Fruit fly (Drosophila melanogaster) whole organism, prepupa: ENCODE measurements around the gene Acp29AB.

ENCODE experiments used
- Blimp-1 ChIP-seq: fragments of 200-800 bp; sonication (Bioruptor generic); optimal IDR thresholded peaks from 3 replicates; lab custom pipeline; 2017; ENCODE audit warnings: missing biosample characterization, missing genetic modification characterization, mild to moderate bottlenecking, moderate library complexity, missing genetic modification reagents
- CG11294 ChIP-seq: fragments of 200-800 bp; sonication (Bioruptor generic); IDR thresholded peaks from 2 replicates; pipeline ENCODE4 v1.3.6; 2022; ENCODE audit warnings: missing biosample characterization, missing genetic modification characterization
- CG11762 ChIP-seq: fragments of 200-800 bp; sonication (Bioruptor generic); optimal IDR thresholded peaks from 3 replicates; lab custom pipeline; 2016; ENCODE audit warnings: missing biosample characterization, missing genetic modification characterization; ENCODE audit not compliant: insufficient read depth
- CG15336 ChIP-seq: fragments of 200-800 bp; sonication (Bioruptor generic); IDR thresholded peaks from 2 replicates; pipeline ENCODE4 v1.3.6; 2022; ENCODE audit warnings: missing biosample characterization, missing genetic modification characterization
- CG1621 ChIP-seq: fragments of 200-800 bp; sonication (Bioruptor generic); optimal IDR thresholded peaks from 3 replicates; lab custom pipeline; 2018; ENCODE audit warnings: missing biosample characterization, mild to moderate bottlenecking, missing genetic modification characterization
- CG16779 ChIP-seq: fragments of 200-800 bp; sonication (Bioruptor generic); optimal IDR thresholded peaks from 3 replicates; lab custom pipeline; 2017; ENCODE audit warnings: missing biosample characterization, mild to moderate bottlenecking, missing genetic modification characterization
- CG3032 ChIP-seq: fragments of 200-800 bp; optimal IDR thresholded peaks from 2 replicates; lab custom pipeline; 2019; ENCODE audit warnings: missing biosample characterization, mild to moderate bottlenecking, missing genetic modification characterization, moderate library complexity
- CG31627 ChIP-seq: fragments of 200-800 bp; sonication (Bioruptor generic); optimal IDR thresholded peaks from 3 replicates; lab custom pipeline; 2016; ENCODE audit warnings: missing biosample characterization, missing genetic modification characterization
- CG3919 ChIP-seq: fragments of 200-800 bp; sonication (Bioruptor generic); optimal IDR thresholded peaks from 3 replicates; lab custom pipeline; 2016; ENCODE audit warnings: missing biosample characterization, missing genetic modification characterization
- CG4318 ChIP-seq: fragments of 200-800 bp; sonication (Bioruptor generic); optimal IDR thresholded peaks from 3 replicates; lab custom pipeline; 2017; ENCODE audit warnings: missing biosample characterization, mild to moderate bottlenecking, missing genetic modification characterization
- CG6163 ChIP-seq: fragments of 200-800 bp; sonication (Bioruptor generic); IDR thresholded peaks from 3 replicates; pipeline ENCODE4 v1.3.6; 2022; ENCODE audit warnings: missing biosample characterization, missing genetic modification characterization
- CG6276 ChIP-seq: fragments of 200-800 bp; sonication (Bioruptor generic); optimal IDR thresholded peaks from 2 replicates; lab custom pipeline; 2017; ENCODE audit warnings: missing biosample characterization, mild to moderate bottlenecking, missing genetic modification characterization
- CG6792 ChIP-seq: fragments of 200-800 bp; sonication (Bioruptor generic); optimal IDR thresholded peaks from 3 replicates; lab custom pipeline; 2016; ENCODE audit warnings: missing biosample characterization, missing genetic modification characterization
- CG6808 ChIP-seq: fragments of 200-800 bp; sonication (Bioruptor generic); optimal IDR thresholded peaks from 3 replicates; lab custom pipeline; 2017; ENCODE audit warnings: missing biosample characterization, missing genetic modification characterization, mild to moderate bottlenecking, moderate library complexity, missing genetic modification reagents
- CG7368 ChIP-seq: fragments of 200-800 bp; sonication (Bioruptor generic); optimal IDR thresholded peaks from 3 replicates; lab custom pipeline; 2016; ENCODE audit warnings: missing biosample characterization, missing genetic modification characterization
- CG8119 ChIP-seq: fragments of 200-800 bp; sonication (Bioruptor generic); IDR thresholded peaks from 3 replicates; pipeline ENCODE4 v1.3.6; 2022; ENCODE audit warnings: missing biosample characterization, missing genetic modification characterization
- CG8319 ChIP-seq: fragments of 200-800 bp; sonication (Bioruptor generic); optimal IDR thresholded peaks from 3 replicates; lab custom pipeline; 2016; ENCODE audit warnings: missing biosample characterization, missing genetic modification characterization
- CG8632 ChIP-seq: fragments of 200-800 bp; sonication (Bioruptor generic); optimal IDR thresholded peaks from 3 replicates; lab custom pipeline; 2016; ENCODE audit warnings: missing biosample characterization, missing genetic modification characterization
- CG9139 ChIP-seq: fragments of 200-800 bp; sonication (Bioruptor generic); optimal IDR thresholded peaks from 3 replicates; lab custom pipeline; 2017; ENCODE audit warnings: missing biosample characterization, mild to moderate bottlenecking, missing genetic modification characterization
- Eip75B ChIP-seq: fragments of 200-800 bp; sonication (Bioruptor generic); optimal IDR thresholded peaks from 3 replicates; lab custom pipeline; 2016; ENCODE audit warnings: missing biosample characterization, missing genetic modification characterization
- Eip78C ChIP-seq: fragments of 200-800 bp; sonication (Bioruptor generic); peaks from one replicate; lab custom pipeline; 2016; ENCODE audit warnings: missing biosample characterization, missing genetic modification characterization
- Eip93F ChIP-seq: fragments of 200-800 bp; sonication (Bioruptor generic); optimal IDR thresholded peaks from 2 replicates; lab custom pipeline; 2016; ENCODE audit warnings: missing biosample characterization, mild to moderate bottlenecking, missing genetic modification characterization
- Ets21C ChIP-seq: fragments of 200-800 bp; sonication (Bioruptor generic); optimal IDR thresholded peaks from 3 replicates; lab custom pipeline; 2016; ENCODE audit warnings: missing biosample characterization, missing genetic modification characterization
- Ets96B ChIP-seq: fragments of 200-800 bp; optimal IDR thresholded peaks from 2 replicates; lab custom pipeline; 2019; ENCODE audit warnings: missing biosample characterization, mild to moderate bottlenecking, missing genetic modification characterization, moderate library complexity
- Gug ChIP-seq: fragments of 200-800 bp; sonication (Bioruptor generic); IDR thresholded peaks from 2 replicates; pipeline ENCODE4 v1.3.6; 2022; ENCODE audit warnings: missing biosample characterization, missing genetic modification characterization
- Hr38 ChIP-seq: sonication (Bioruptor generic); optimal IDR thresholded peaks from 2 replicates; lab custom pipeline; 2016; ENCODE audit warnings: missing biosample characterization, missing genetic modification characterization
- Hr39 ChIP-seq: fragments of 200-800 bp; sonication (Bioruptor generic); optimal IDR thresholded peaks from 2 replicates; lab custom pipeline; 2016; ENCODE audit warnings: missing biosample characterization, missing genetic modification characterization
- Hr4 ChIP-seq: fragments of 200-800 bp; sonication (Bioruptor generic); optimal IDR thresholded peaks from 3 replicates; lab custom pipeline; 2016; ENCODE audit warnings: missing biosample characterization, missing genetic modification characterization
- Lpt ChIP-seq: fragments of 200-800 bp; sonication (Bioruptor generic); optimal IDR thresholded peaks from 3 replicates; lab custom pipeline; 2016; ENCODE audit warnings: missing biosample characterization, missing genetic modification characterization
- Met ChIP-seq: fragments of 200-800 bp; sonication (Bioruptor generic); optimal IDR thresholded peaks from 3 replicates; lab custom pipeline; 2016; ENCODE audit warnings: missing biosample characterization, missing genetic modification characterization
- OdsH ChIP-seq: fragments of 200-800 bp; sonication (Bioruptor generic); optimal IDR thresholded peaks from 3 replicates; lab custom pipeline; 2016; ENCODE audit warnings: missing biosample characterization, missing genetic modification characterization
- Smox ChIP-seq: fragments of 200-800 bp; sonication (Bioruptor generic); optimal IDR thresholded peaks from 3 replicates; lab custom pipeline; 2016; ENCODE audit warnings: missing biosample characterization, missing genetic modification characterization
- Sox102F ChIP-seq: fragments of 200-800 bp; sonication (Bioruptor generic); optimal IDR thresholded peaks from 2 replicates; lab custom pipeline; 2016; ENCODE audit warnings: missing biosample characterization, mild to moderate bottlenecking, missing genetic modification characterization
- Sox15 ChIP-seq: fragments of 200-800 bp; sonication (Bioruptor generic); optimal IDR thresholded peaks from 3 replicates; lab custom pipeline; 2016; ENCODE audit warnings: missing biosample characterization, missing genetic modification characterization
- achi ChIP-seq: fragments of 200-800 bp; sonication (Bioruptor generic); optimal IDR thresholded peaks from 3 replicates; lab custom pipeline; 2016; ENCODE audit warnings: missing biosample characterization, missing genetic modification characterization
- acj6 ChIP-seq: fragments of 200-800 bp; sonication (Bioruptor generic); optimal IDR thresholded peaks from 3 replicates; lab custom pipeline; 2016; ENCODE audit warnings: missing biosample characterization, missing genetic modification characterization
- cyc ChIP-seq: fragments of 200-800 bp; sonication (Bioruptor generic); optimal IDR thresholded peaks from 3 replicates; lab custom pipeline; 2016; ENCODE audit warnings: missing biosample characterization, missing genetic modification characterization
- dac ChIP-seq: fragments of 200-800 bp; sonication (Bioruptor generic); optimal IDR thresholded peaks from 2 replicates; lab custom pipeline; 2017; ENCODE audit warnings: missing biosample characterization, mild to moderate bottlenecking, missing genetic modification characterization
- dsx ChIP-seq: fragments of 200-800 bp; optimal IDR thresholded peaks from 3 replicates; lab custom pipeline; 2019; ENCODE audit warnings: missing biosample characterization, mild to moderate bottlenecking, missing genetic modification characterization, moderate library complexity; ENCODE audit not compliant: poor library complexity, severe bottlenecking
- eg ChIP-seq: fragments of 200-800 bp; sonication (Bioruptor generic); IDR thresholded peaks from 3 replicates; pipeline ENCODE4 v1.3.6; 2022; ENCODE audit warnings: missing biosample characterization, missing genetic modification characterization
- esn ChIP-seq: fragments of 200-800 bp; sonication (Bioruptor generic); optimal IDR thresholded peaks from 2 replicates; lab custom pipeline; 2016; ENCODE audit warnings: missing biosample characterization, mild to moderate bottlenecking, missing genetic modification characterization, moderate library complexity
- fd59A ChIP-seq: fragments of 200-800 bp; sonication (Bioruptor generic); optimal IDR thresholded peaks from 2 replicates; lab custom pipeline; 2017; ENCODE audit warnings: missing biosample characterization, mild to moderate bottlenecking, missing genetic modification characterization, missing genetic modification reagents
- fd85E ChIP-seq: fragments of 200-800 bp; sonication (Bioruptor generic); optimal IDR thresholded peaks from 3 replicates; lab custom pipeline; 2016; ENCODE audit warnings: missing biosample characterization, missing genetic modification characterization
- lz ChIP-seq: fragments of 200-800 bp; sonication (Bioruptor generic); optimal IDR thresholded peaks from 3 replicates; lab custom pipeline; 2016; ENCODE audit warnings: missing biosample characterization, missing genetic modification characterization
- net ChIP-seq: fragments of 200-800 bp; sonication (Bioruptor generic); optimal IDR thresholded peaks from 3 replicates; lab custom pipeline; 2016; ENCODE audit warnings: missing biosample characterization, missing genetic modification characterization
- pdm3 ChIP-seq: fragments of 200-800 bp; sonication (Bioruptor generic); optimal IDR thresholded peaks from 3 replicates; lab custom pipeline; 2016; ENCODE audit warnings: missing biosample characterization, missing genetic modification characterization
- salr ChIP-seq, 2 experiments: fragments of 200-800 bp; sonication (Bioruptor generic); optimal IDR thresholded peaks; 3 replicates each; lab custom pipeline; 2016 to 2018; ENCODE audit warnings: missing biosample characterization in 2 of 2, missing genetic modification characterization in 2 of 2, mild to moderate bottlenecking in 1 of 2
- spab ChIP-seq: fragments of 200-800 bp; sonication (Bioruptor generic); optimal IDR thresholded peaks from 2 replicates; lab custom pipeline; 2017; ENCODE audit warnings: missing biosample characterization, mild to moderate bottlenecking, missing genetic modification characterization, missing genetic modification reagents
- ss ChIP-seq, 2 experiments: fragments of 200-800 bp; sonication (Bioruptor generic); optimal IDR thresholded peaks; 2 replicates in 1 of 2; 3 replicates in 1 of 2; lab custom pipeline; 2017 to 2018; ENCODE audit warnings: mild to moderate bottlenecking in 2 of 2, missing biosample characterization in 2 of 2, missing genetic modification characterization in 2 of 2, moderate library complexity in 1 of 2
- topi ChIP-seq: fragments of 200-800 bp; sonication (Bioruptor generic); optimal IDR thresholded peaks from 3 replicates; lab custom pipeline; 2016; ENCODE audit warnings: missing biosample characterization, missing genetic modification characterization
- vri ChIP-seq: fragments of 200-800 bp; sonication (Bioruptor generic); optimal IDR thresholded peaks from 3 replicates; lab custom pipeline; 2016; ENCODE audit warnings: missing biosample characterization, mild to moderate bottlenecking, missing genetic modification characterization

Acp29AB gene

dm6 chr2L:8384108-8384601, 8.9 kb downstream of the Acp29AB start, which contains the start of the genes Dad1 and CG13384:
Dad1 (minus strand) TSS chr2L:8384137.
CG13384 (plus strand) TSS chr2L:8384455.
- TF ChIP-seq CG15336 (GFP tag; lab: Robert Waterston, UW) (peak; percentile 90), Smox (GFP tag; lab: Kevin White, UChicago) (peak; percentile 92), dac (GFP tag; lab: Kevin White, UChicago) (peak; percentile 57), CG9139 (GFP tag; lab: Kevin White, UChicago) (peak; percentile 78), vri (GFP tag; lab: Kevin White, UChicago) (peak; percentile 77), Hr4 (GFP tag; lab: Kevin White, UChicago) (peak; percentile 93), eg (GFP tag; lab: Robert Waterston, UW) (peak; percentile 94), esn (GFP tag; lab: Kevin White, UChicago) (peak; percentile 96), dsx (peak; percentile 93), CG8319 (GFP tag; lab: Kevin White, UChicago) (peak; percentile 84), CG7368 (GFP tag; lab: Kevin White, UChicago) (peak; percentile 81), Ets96B (tag; lab: Kevin White, UChicago) (peak; percentile 80), CG8632 (GFP tag; lab: Kevin White, UChicago) (peak; percentile 93), Hr38 (GFP tag; lab: Kevin White, UChicago) (no peak), Ets21C (GFP tag; lab: Kevin White, UChicago) (peak; percentile 79), cyc (GFP tag; lab: Kevin White, UChicago) (peak; percentile 89), CG3032 (tag; lab: Kevin White, UChicago) (peak; percentile 95), CG3919 (peak; percentile 89), Sox102F (GFP tag; lab: Kevin White, UChicago) (peak; percentile 86), CG6808 (GFP tag; lab: Kevin White, UChicago) (peak; percentile 88), fd85E (GFP tag; lab: Kevin White, UChicago) (peak; percentile 45), Blimp-1 (peak; percentile 85), Lpt (peak; percentile 86), CG31627 (GFP tag; lab: Kevin White, UChicago) (peak; percentile 86), ss (GFP tag; optimal IDR thresholded peaks at IDR 0.05; lab: Kevin White, UChicago) (peak; percentile 87 to 90), CG11294 (GFP tag; lab: Robert Waterston, UW) (peak; percentile 94), Met (peak; percentile 91), lz (GFP tag; lab: Kevin White, UChicago) (peak; percentile 93), Hr39 (GFP tag; lab: Kevin White, UChicago) (peak; percentile 83), achi (GFP tag; lab: Kevin White, UChicago) (peak; percentile 93), CG6276 (GFP tag; lab: Kevin White, UChicago) (peak; percentile 83), OdsH (GFP tag; lab: Kevin White, UChicago) (peak; percentile 95), pdm3 (GFP tag; lab: Kevin White, UChicago) (peak; percentile 90), CG4318 (GFP tag; lab: Kevin White, UChicago) (peak; percentile 86), CG11762 (GFP tag; lab: Kevin White, UChicago) (peak; percentile 88), net (GFP tag; lab: Kevin White, UChicago) (peak; percentile 87), CG6792 (peak; percentile 88), Eip93F (GFP tag; lab: Kevin White, UChicago) (peak; percentile 83), Eip78C (GFP tag; lab: Kevin White, UChicago) (peak; percentile 98), salr (GFP tag; optimal IDR thresholded peaks at IDR 0.05; lab: Kevin White, UChicago) (peak in 1 of 2 experiments; percentile 67), CG6163 (GFP tag; lab: Robert Waterston, UW) (no peak; the same call in 1 of the 3 replicates), CG8119 (GFP tag; lab: Robert Waterston, UW) (peak; percentile 94), acj6 (GFP tag; lab: Kevin White, UChicago) (peak; percentile 94), CG1621 (tag; lab: Kevin White, UChicago) (peak; percentile 91), Gug (GFP tag; lab: Robert Waterston, UW) (peak; percentile 92), Eip75B (GFP tag; lab: Kevin White, UChicago) (peak; percentile 89), fd59A (GFP tag; lab: Kevin White, UChicago) (peak; percentile 78), spab (peak; percentile 80), CG16779 (tag; lab: Kevin White, UChicago) (peak; percentile 61), topi (GFP tag; lab: Kevin White, UChicago) (peak; percentile 89), Sox15 (peak; percentile 89)
